Worm (Caenorhabditis elegans) whole organism, L4 larva: Measurements from ENCODE around the gene npp-15.

ENCODE experiments used
- F10B5.3 ChIP-seq: sonication (generic microtip); optimal IDR thresholded peaks from 2 replicates; lab custom pipeline; 2016; ENCODE audit warnings: mild to moderate bottlenecking, missing genetic modification characterization, missing compliant biosample characterization
- T20F7.1 ChIP-seq: fragments of 200-800 bp; sonication (Bioruptor generic); optimal IDR thresholded peaks from 2 replicates; lab custom pipeline; 2018; ENCODE audit warnings: mild to moderate bottlenecking, missing genetic modification characterization, missing compliant biosample characterization
- T26A8.4 ChIP-seq: fragments of 200-800 bp; sonication (Bioruptor generic); IDR thresholded peaks from 2 replicates; pipeline ENCODE4 v1.3.6; 2022; ENCODE audit warnings: missing genetic modification characterization, missing compliant biosample characterization
- Y105C5A.15 ChIP-seq: fragments of 200-800 bp; sonication (Bioruptor generic); IDR thresholded peaks from 2 replicates; pipeline ENCODE4 v1.3.6; 2022; ENCODE audit warnings: missing genetic modification characterization, missing compliant biosample characterization
- Y48G9A.11 ChIP-seq: fragments of 200-800 bp; sonication (Bioruptor generic); IDR thresholded peaks from 2 replicates; pipeline ENCODE4 v1.3.6; 2022; ENCODE audit warnings: missing genetic modification reagents, missing genetic modification characterization, missing compliant biosample characterization
- Y75B8A.6 ChIP-seq: fragments of 200-800 bp; sonication (Bioruptor generic); IDR thresholded peaks from 2 replicates; pipeline ENCODE4 v1.3.6; 2022; ENCODE audit warnings: missing genetic modification reagents, missing genetic modification characterization, missing compliant biosample characterization
- ZK546.5 ChIP-seq, 2 experiments: sonication (generic microtip); optimal IDR thresholded peaks; 2 replicates each; lab custom pipeline; 2017; ENCODE audit warnings: missing biosample characterization in 2 of 2, missing genetic modification characterization in 2 of 2
- aha-1 ChIP-seq: fragments of 150-350 bp; peaks from one replicate; lab custom pipeline; 2014; ENCODE audit warnings: missing biosample characterization, missing genetic modification characterization
- aly-2 ChIP-seq: sonication (generic microtip); optimal IDR thresholded peaks from 2 replicates; lab custom pipeline; 2018; ENCODE audit warnings: missing biosample characterization, missing genetic modification characterization
- arid-1 ChIP-seq: fragments of 200-800 bp; sonication (Bioruptor generic); conservative IDR thresholded peaks from 2 replicates; pipeline ENCODE4 v1.3.6; 2022; ENCODE audit warnings: missing genetic modification reagents, missing genetic modification characterization, missing compliant biosample characterization
- ceh-20 ChIP-seq: fragments of 200-800 bp; sonication (Bioruptor generic); IDR thresholded peaks from 2 replicates; pipeline ENCODE4 v1.3.6; 2022; ENCODE audit warnings: missing genetic modification reagents, missing genetic modification characterization, missing compliant biosample characterization
- ceh-62 ChIP-seq: sonication (generic microtip); optimal IDR thresholded peaks from 2 replicates; lab custom pipeline; 2017; ENCODE audit warnings: missing biosample characterization, missing genetic modification characterization
- ceh-82 ChIP-seq: sonication (generic microtip); optimal IDR thresholded peaks from 2 replicates; lab custom pipeline; 2017; ENCODE audit warnings: missing biosample characterization, missing genetic modification characterization
- ces-1 ChIP-seq: fragments of 150-350 bp; sonication (generic microtip); optimal IDR thresholded peaks from 4 replicates; lab custom pipeline; 2014; ENCODE audit warnings: missing biosample characterization, missing genetic modification reagents, missing genetic modification characterization
- ctbp-1 ChIP-seq: fragments of 200-800 bp; sonication (Bioruptor generic); IDR thresholded peaks from 2 replicates; pipeline ENCODE4 v1.3.6; 2022; ENCODE audit warnings: missing genetic modification reagents, missing genetic modification characterization, missing compliant biosample characterization
- daf-16 ChIP-seq, 3 experiments: sonication (generic microtip); optimal IDR thresholded peaks; 2 replicates each; lab custom pipeline; 2016 to 2017; ENCODE audit warnings: missing genetic modification characterization in 3 of 3, missing genetic modification reagents in 3 of 3, mild to moderate bottlenecking in 2 of 3, missing compliant biosample characterization in 2 of 3, missing biosample characterization in 1 of 3, moderate library complexity in 1 of 3
- daf-19 ChIP-seq: fragments of 200-800 bp; sonication (Bioruptor generic); conservative IDR thresholded peaks from 2 replicates; pipeline ENCODE4 v1.3.6; 2022; ENCODE audit warnings: missing genetic modification characterization, missing compliant biosample characterization
- dmd-6 ChIP-seq: fragments of 200-800 bp; sonication (Bioruptor generic); IDR thresholded peaks from 2 replicates; pipeline ENCODE4 v1.3.6; 2022; ENCODE audit warnings: missing genetic modification reagents, missing genetic modification characterization, missing compliant biosample characterization
- duxl-1 ChIP-seq: sonication (generic microtip); optimal IDR thresholded peaks from 2 replicates; lab custom pipeline; 2016; ENCODE audit warnings: mild to moderate bottlenecking, missing genetic modification characterization, moderate library complexity, missing compliant biosample characterization; ENCODE audit not compliant: poor library complexity
- dve-1 ChIP-seq: sonication (generic microtip); optimal IDR thresholded peaks from 2 replicates; lab custom pipeline; 2017; ENCODE audit warnings: antibody characterized with exemption, mild to moderate bottlenecking, missing genetic modification characterization, missing compliant biosample characterization; ENCODE audit not compliant: insufficient read depth
- egl-43 ChIP-seq: fragments of 200-800 bp; sonication (Bioruptor generic); IDR thresholded peaks from 2 replicates; pipeline ENCODE4 v1.3.6; 2022; ENCODE audit warnings: missing genetic modification reagents, missing genetic modification characterization, missing compliant biosample characterization
- fos-1 ChIP-seq: fragments of 150-350 bp; optimal IDR thresholded peaks from 2 replicates; lab custom pipeline; 2014; ENCODE audit warnings: missing biosample characterization, missing genetic modification characterization
- gei-8 ChIP-seq: fragments of 200-800 bp; sonication (Bioruptor generic); optimal IDR thresholded peaks from 2 replicates; lab custom pipeline; 2018; ENCODE audit warnings: mild to moderate bottlenecking, missing genetic modification characterization, missing compliant biosample characterization
- hif-1 ChIP-seq, 2 experiments: sonication (generic microtip); optimal IDR thresholded peaks; 2 replicates each; lab custom pipeline; 2016 to 2017; ENCODE audit warnings: missing compliant biosample characterization in 2 of 2, missing genetic modification characterization in 2 of 2, missing genetic modification reagents in 2 of 2, missing genotype in 2 of 2, mild to moderate bottlenecking in 1 of 2
- hlh-11 ChIP-seq: fragments of 200-800 bp; sonication (Bioruptor generic); optimal IDR thresholded peaks from 2 replicates; lab custom pipeline; 2018; ENCODE audit warnings: mild to moderate bottlenecking, missing genetic modification characterization, missing compliant biosample characterization
- hlh-30 ChIP-seq: sonication (generic microtip); optimal IDR thresholded peaks from 2 replicates; lab custom pipeline; 2017; ENCODE audit warnings: antibody characterized with exemption, mild to moderate bottlenecking, missing genetic modification characterization, missing compliant biosample characterization; ENCODE audit not compliant: insufficient read depth
- hmg-1.1 ChIP-seq: fragments of 200-800 bp; sonication (Bioruptor generic); IDR thresholded peaks from 2 replicates; pipeline ENCODE4 v1.3.6; 2022; ENCODE audit warnings: missing genetic modification reagents, missing genetic modification characterization, missing compliant biosample characterization
- lin-15B ChIP-seq: fragments of 150-350 bp; sonication (generic microtip); optimal IDR thresholded peaks from 3 replicates; lab custom pipeline; 2014; ENCODE audit warnings: missing biosample characterization, missing genetic modification characterization
- lin-29 ChIP-seq: fragments of 200-800 bp; sonication (Bioruptor generic); IDR thresholded peaks from 2 replicates; pipeline ENCODE4 v1.3.6; 2022; ENCODE audit warnings: missing genetic modification reagents, missing genetic modification characterization, missing compliant biosample characterization
- lin-38 ChIP-seq: fragments of 200-800 bp; sonication (Bioruptor generic); IDR thresholded peaks from 2 replicates; pipeline ENCODE4 v1.3.6; 2022; ENCODE audit warnings: missing genetic modification reagents, missing genetic modification characterization, missing compliant biosample characterization
- lin-39 ChIP-seq: fragments of 150-350 bp; optimal IDR thresholded peaks from 2 replicates; lab custom pipeline; 2014; ENCODE audit warnings: missing biosample characterization, missing genetic modification reagents, missing genetic modification characterization
- madf-9 ChIP-seq: fragments of 200-800 bp; sonication (Bioruptor generic); conservative IDR thresholded peaks from 2 replicates; pipeline ENCODE4 v1.3.6; 2022; ENCODE audit warnings: missing genetic modification reagents, missing genetic modification characterization, missing compliant biosample characterization
- mep-1 ChIP-seq: fragments of 150-350 bp; sonication (generic microtip); optimal IDR thresholded peaks from 3 replicates; lab custom pipeline; 2014; ENCODE audit warnings: missing biosample characterization, missing genetic modification characterization
- mes-2 ChIP-seq: sonication (generic microtip); optimal IDR thresholded peaks from 2 replicates; lab custom pipeline; 2016; ENCODE audit warnings: missing genotype, mild to moderate bottlenecking, missing genetic modification characterization, missing compliant biosample characterization; ENCODE audit not compliant: poor library complexity, severe bottlenecking
- mxl-3 ChIP-seq: fragments of 200-800 bp; sonication (Bioruptor generic); optimal IDR thresholded peaks from 2 replicates; lab custom pipeline; 2018; ENCODE audit warnings: mild to moderate bottlenecking, missing genetic modification characterization, missing compliant biosample characterization
- nhr-102 ChIP-seq: sonication (generic microtip); optimal IDR thresholded peaks from 2 replicates; lab custom pipeline; 2016; ENCODE audit warnings: mild to moderate bottlenecking, missing genetic modification characterization, moderate library complexity, missing compliant biosample characterization
- nhr-237 ChIP-seq: sonication (generic microtip); optimal IDR thresholded peaks from 2 replicates; lab custom pipeline; 2017; ENCODE audit warnings: missing biosample characterization, missing genetic modification characterization
- nhr-41 ChIP-seq: fragments of 200-800 bp; sonication (Bioruptor generic); IDR thresholded peaks from 2 replicates; pipeline ENCODE4 v1.3.6; 2022; ENCODE audit warnings: missing genetic modification reagents, missing genetic modification characterization, missing compliant biosample characterization
- nhr-48 ChIP-seq: sonication (generic microtip); optimal IDR thresholded peaks from 2 replicates; lab custom pipeline; 2016; ENCODE audit warnings: mild to moderate bottlenecking, missing genetic modification characterization, missing compliant biosample characterization
- nhr-76 ChIP-seq: fragments of 150-350 bp; optimal IDR thresholded peaks from 2 replicates; lab custom pipeline; 2014; ENCODE audit warnings: missing biosample characterization, missing genetic modification characterization
- nhr-77 ChIP-seq: fragments of 150-350 bp; optimal IDR thresholded peaks from 2 replicates; lab custom pipeline; 2014; ENCODE audit warnings: missing biosample characterization, missing genetic modification characterization
- spr-1 ChIP-seq: sonication (generic microtip); optimal IDR thresholded peaks from 2 replicates; lab custom pipeline; 2016; ENCODE audit warnings: mild to moderate bottlenecking, missing genetic modification characterization, missing compliant biosample characterization
- spr-3 ChIP-seq: fragments of 200-800 bp; sonication (Bioruptor generic); optimal IDR thresholded peaks from 2 replicates; lab custom pipeline; 2018; ENCODE audit warnings: mild to moderate bottlenecking, missing genetic modification characterization, missing compliant biosample characterization
- tra-1 ChIP-seq: fragments of 200-800 bp; sonication (Bioruptor generic); IDR thresholded peaks from 2 replicates; pipeline ENCODE4 v1.3.6; 2022; ENCODE audit warnings: missing genetic modification reagents, missing genetic modification characterization, missing compliant biosample characterization
- unc-39 ChIP-seq: sonication (generic microtip); optimal IDR thresholded peaks from 2 replicates; lab custom pipeline; 2017; ENCODE audit warnings: missing biosample characterization, missing genetic modification characterization
- unc-62 ChIP-seq, 3 experiments: fragments of 150-350 bp in 1 of 3; sonication (generic microtip); optimal IDR thresholded peaks in 2 of 3; peaks in 1 of 3; 1 replicate in 1 of 3; 2 replicates in 2 of 3; lab custom pipeline; 2014 to 2017; ENCODE audit warnings: missing biosample characterization in 3 of 3, missing genetic modification characterization in 3 of 3, missing genetic modification reagents in 3 of 3, missing genotype in 1 of 3
- zag-1 ChIP-seq: fragments of 150-350 bp; optimal IDR thresholded peaks from 2 replicates; lab custom pipeline; 2014; ENCODE audit warnings: missing biosample characterization, missing genetic modification characterization
- zfp-2 ChIP-seq: sonication (generic microtip); optimal IDR thresholded peaks from 2 replicates; lab custom pipeline; 2016; ENCODE audit warnings: mild to moderate bottlenecking, missing genetic modification characterization, missing compliant biosample characterization
- zip-11 ChIP-seq: fragments of 200-800 bp; sonication (Bioruptor generic); IDR thresholded peaks from 2 replicates; pipeline ENCODE4 v1.3.6; 2022; ENCODE audit warnings: missing genetic modification characterization, missing compliant biosample characterization

npp-15 gene

DNA sequence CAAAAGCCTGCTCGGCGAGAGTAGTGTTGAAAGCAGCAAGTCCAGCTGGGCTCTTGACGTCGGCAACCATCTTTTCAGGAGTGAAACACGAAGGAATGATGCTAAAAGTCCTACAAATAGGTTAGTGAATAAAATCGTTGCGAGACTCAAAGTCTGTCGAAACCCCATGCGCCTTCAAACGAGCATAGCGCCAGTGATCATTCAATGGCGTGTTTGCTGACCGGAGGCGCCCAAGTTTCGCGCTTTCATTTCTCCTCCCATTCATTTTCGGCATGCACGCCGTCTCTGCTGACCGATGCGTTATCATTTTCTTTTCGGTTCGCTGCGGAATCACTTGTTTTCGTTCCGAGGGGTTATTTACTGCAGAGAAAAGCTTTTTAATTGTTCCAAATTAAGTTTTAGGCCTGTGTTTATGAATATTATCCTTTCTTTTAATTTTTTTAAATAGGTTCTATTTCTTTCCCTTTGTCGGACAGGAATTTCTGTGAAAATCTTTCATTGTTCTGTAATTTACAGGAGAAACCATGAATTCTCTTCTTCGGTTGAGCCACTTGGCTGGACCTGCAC lies 44.4 kb downstream of the npp-15 start, which contains the start of the genes eef-1B.1 and aco-2 (continued):
- no peak for TF ChIP-seq nhr-237 (tag; lab: Kevin White, UChicago)
- TF ChIP-seq ctbp-1 (GFP tag; lab: Robert Waterston, UW), result peak; percentile 54
- TF ChIP-seq lin-38 (GFP tag; lab: Robert Waterston, UW), result peak; percentile 85
- peak; percentile 99 for TF ChIP-seq aha-1 (tag; lab: Kevin White, UChicago)
- TF ChIP-seq ces-1 (GFP tag; lab: Kevin White, UChicago), result no peak
- TF ChIP-seq daf-16 (GFP tag; optimal IDR thresholded peaks at IDR 0.05; lab: Kevin White, UChicago), result peak in 1 of 2 experiments; percentile 61
- peak; percentile 89 for TF ChIP-seq daf-16 (tag; optimal IDR thresholded peaks at IDR 0.05; lab: Kevin White, UChicago)
- TF ChIP-seq madf-9, result peak; percentile 78; the same call in 1 of the 2 replicates
- peak; percentile 92 for TF ChIP-seq hlh-30
- no peak for TF ChIP-seq ceh-82 (tag; lab: Kevin White, UChicago)
- TF ChIP-seq nhr-41 (GFP tag; lab: Robert Waterston, UW), result no peak
- TF ChIP-seq nhr-102 (tag; lab: Kevin White, UChicago), result peak; percentile 88
- TF ChIP-seq unc-39 (tag; lab: Kevin White, UChicago), result no peak
- TF ChIP-seq Y75B8A.6 (GFP tag; lab: Robert Waterston, UW), result no peak
- TF ChIP-seq hmg-1.1 (GFP tag; lab: Robert Waterston, UW), result peak; percentile 89
- TF ChIP-seq ZK546.5 (tag; optimal IDR thresholded peaks at IDR 0.05; lab: Kevin White, UChicago), result no peak
- TF ChIP-seq nhr-77 (tag; lab: Kevin White, UChicago), result peak; percentile 90
- peak; percentile 92 for TF ChIP-seq mxl-3 (GFP tag; lab: Kevin White, UChicago)
- TF ChIP-seq hif-1 (tag; optimal IDR thresholded peaks at IDR 0.05; lab: Kevin White, UChicago), result peak; percentile 56 to 71
- TF ChIP-seq lin-15B (tag; lab: Kevin White, UChicago), result no peak
- peak; percentile 22; the same call in 1 of the 2 replicates for TF ChIP-seq tra-1 (GFP tag; lab: Robert Waterston, UW)
- TF ChIP-seq F10B5.3 (tag; lab: Kevin White, UChicago), result peak; percentile 39
- TF ChIP-seq duxl-1 (tag; lab: Kevin White, UChicago), result peak; percentile 90
- no peak for TF ChIP-seq ceh-62
- no peak for TF ChIP-seq Y105C5A.15 (GFP tag; lab: Robert Waterston, UW)
- TF ChIP-seq Y48G9A.11 (GFP tag; lab: Robert Waterston, UW), result no peak
- peak; percentile 78 for TF ChIP-seq ceh-20 (GFP tag; lab: Robert Waterston, UW)
- TF ChIP-seq fos-1, result no peak
- TF ChIP-seq nhr-76 (tag; lab: Kevin White, UChicago), result no peak
- TF ChIP-seq zag-1 (tag; lab: Kevin White, UChicago), result no peak
- peak; percentile 94 for TF ChIP-seq dve-1 (tag; lab: Kevin White, UChicago)
- no peak for TF ChIP-seq spr-3 (GFP tag; lab: Kevin White, UChicago)
- no peak for TF ChIP-seq aly-2 (tag; lab: Kevin White, UChicago)
- peak; percentile 72 for TF ChIP-seq spr-1
- no peak for TF ChIP-seq gei-8 (GFP tag; lab: Kevin White, UChicago)
- peak; percentile 95 for TF ChIP-seq hlh-11
- no peak for TF ChIP-seq unc-62 (GFP tag; optimal IDR thresholded peaks at IDR 0.05 in 1 of 2; lab: Kevin White, UChicago)
- no peak for TF ChIP-seq unc-62 (tag; optimal IDR thresholded peaks at IDR 0.05; lab: Kevin White, UChicago)
- TF ChIP-seq T20F7.1 (GFP tag; lab: Kevin White, UChicago), result peak; percentile 88
- TF ChIP-seq lin-29 (GFP tag; lab: Robert Waterston, UW), result no peak
- peak; percentile 91 for TF ChIP-seq T26A8.4 (GFP tag; lab: Robert Waterston, UW)
- TF ChIP-seq daf-19, result no peak
- 0 out of 2 replicates have a peak, but pooled peaks have one; percentile 18 for TF ChIP-seq egl-43 (GFP tag; lab: Robert Waterston, UW)
- peak; percentile 26; the same call in 1 of the 2 replicates for TF ChIP-seq arid-1 (GFP tag; lab: Robert Waterston, UW)
- TF ChIP-seq dmd-6 (GFP tag; lab: Robert Waterston, UW), result peak; percentile 86
- no peak for TF ChIP-seq lin-39 (tag; lab: Kevin White, UChicago)
- TF ChIP-seq mep-1, result peak; percentile 93
- peak; percentile 92 for TF ChIP-seq mes-2 (tag; lab: Kevin White, UChicago)
- peak; percentile 75 for TF ChIP-seq nhr-48
- TF ChIP-seq zip-11 (GFP tag; lab: Robert Waterston, UW), result no peak
- peak; percentile 35 for TF ChIP-seq zfp-2 (tag; lab: Kevin White, UChicago)
